Worm (Caenorhabditis elegans) whole organism, young adult: ENCODE results near the gene Y7A5A.13.
A peak's percentile ranks its signal among the peaks of the same experiment; 100 is the strongest.

Experiments
- B0035.1 ChIP-seq: sonication (generic microtip); optimal IDR thresholded peaks from 2 replicates; lab custom pipeline; 2016; ENCODE audit warnings: missing genetic modification characterization, mild to moderate bottlenecking, missing compliant biosample characterization, missing genotype, missing genetic modification reagents
- F23B12.7 ChIP-seq: sonication (generic microtip); optimal IDR thresholded peaks from 2 replicates; lab custom pipeline; 2017; ENCODE audit warnings: missing genetic modification characterization, mild to moderate bottlenecking, missing compliant biosample characterization, antibody characterized with exemption, moderate library complexity; ENCODE audit not compliant: insufficient read depth
- F39B2.1 ChIP-seq: fragments of 200-800 bp; sonication (Bioruptor generic); IDR thresholded peaks from 2 replicates; pipeline ENCODE4 v1.3.6; 2022; ENCODE audit warnings: missing genetic modification reagents, missing genetic modification characterization, missing compliant biosample characterization
- F52B5.7 ChIP-seq: sonication (generic microtip); optimal IDR thresholded peaks from 2 replicates; lab custom pipeline; 2016; ENCODE audit warnings: mild to moderate bottlenecking, missing genetic modification characterization, missing compliant biosample characterization
- F55B11.4 ChIP-seq: sonication (generic microtip); optimal IDR thresholded peaks from 2 replicates; lab custom pipeline; 2016; ENCODE audit warnings: missing compliant biosample characterization, missing genetic modification characterization, borderline replicate concordance; ENCODE audit not compliant: insufficient read depth
- Y53G8AR.9 ChIP-seq: fragments of 200-800 bp; sonication (Bioruptor generic); conservative IDR thresholded peaks from 2 replicates; pipeline ENCODE4 v1.3.6; 2022; ENCODE audit warnings: missing genetic modification reagents, missing genetic modification characterization, missing compliant biosample characterization
- Y67H2A.10 ChIP-seq: fragments of 200-800 bp; sonication (Bioruptor generic); conservative IDR thresholded peaks from 2 replicates; pipeline ENCODE4 v1.3.6; 2022; ENCODE audit warnings: missing genetic modification reagents, missing genetic modification characterization, missing compliant biosample characterization
- Y95B8A.8 ChIP-seq: fragments of 200-800 bp; sonication (Bioruptor generic); IDR thresholded peaks from 2 replicates; pipeline ENCODE4 v1.3.6; 2022; ENCODE audit warnings: missing genetic modification reagents, missing genetic modification characterization, missing compliant biosample characterization
- akir-1 ChIP-seq: fragments of 200-800 bp; sonication (Bioruptor generic); optimal IDR thresholded peaks from 2 replicates; lab custom pipeline; 2018; ENCODE audit warnings: mild to moderate bottlenecking, missing genetic modification characterization, moderate library complexity, missing compliant biosample characterization
- athp-1 ChIP-seq: sonication (generic microtip); optimal IDR thresholded peaks from 2 replicates; lab custom pipeline; 2017; ENCODE audit warnings: mild to moderate bottlenecking, missing genetic modification characterization, missing compliant biosample characterization
- attf-3 ChIP-seq: fragments of 200-800 bp; sonication (Bioruptor generic); conservative IDR thresholded peaks from 2 replicates; pipeline ENCODE4 v1.3.6; 2022; ENCODE audit warnings: missing genetic modification reagents, missing genetic modification characterization, missing compliant biosample characterization
- attf-5 ChIP-seq: fragments of 200-800 bp; sonication (Bioruptor generic); optimal IDR thresholded peaks from 2 replicates; lab custom pipeline; 2018; ENCODE audit warnings: mild to moderate bottlenecking, missing genetic modification characterization, missing compliant biosample characterization
- bed-2 ChIP-seq: fragments of 200-800 bp; sonication (Bioruptor generic); IDR thresholded peaks from 2 replicates; pipeline ENCODE4 v1.3.6; 2022; ENCODE audit warnings: missing genetic modification reagents, missing genetic modification characterization, missing compliant biosample characterization
- ceh-100 ChIP-seq: fragments of 200-800 bp; sonication (Bioruptor generic); IDR thresholded peaks from 2 replicates; pipeline ENCODE4 v1.3.6; 2022; ENCODE audit warnings: missing genetic modification reagents, missing genetic modification characterization, missing compliant biosample characterization
- ceh-58 ChIP-seq: fragments of 200-800 bp; sonication (Bioruptor generic); IDR thresholded peaks from 2 replicates; pipeline ENCODE4 v1.3.6; 2022; ENCODE audit warnings: missing genetic modification characterization, missing compliant biosample characterization
- chd-7 ChIP-seq: sonication (generic microtip); optimal IDR thresholded peaks from 2 replicates; lab custom pipeline; 2016; ENCODE audit warnings: mild to moderate bottlenecking, missing genetic modification characterization, moderate library complexity, missing compliant biosample characterization
- die-1 ChIP-seq: sonication (generic microtip); optimal IDR thresholded peaks from 2 replicates; lab custom pipeline; 2016; ENCODE audit warnings: missing genotype, mild to moderate bottlenecking, missing genetic modification characterization, missing compliant biosample characterization
- egl-44 ChIP-seq: fragments of 200-800 bp; sonication (Bioruptor generic); IDR thresholded peaks from 2 replicates; pipeline ENCODE4 v1.3.6; 2022; ENCODE audit warnings: missing genetic modification reagents, missing genetic modification characterization, missing compliant biosample characterization
- egrh-3 ChIP-seq: fragments of 200-800 bp; sonication (Bioruptor generic); IDR thresholded peaks from 2 replicates; pipeline ENCODE4 v1.3.6; 2022; ENCODE audit warnings: missing genetic modification reagents, missing genetic modification characterization, missing compliant biosample characterization
- ekl-4 ChIP-seq: fragments of 200-800 bp; sonication (Bioruptor generic); IDR thresholded peaks from 2 replicates; pipeline ENCODE4 v1.3.6; 2022; ENCODE audit warnings: missing genetic modification reagents, missing genetic modification characterization, missing compliant biosample characterization
- fkh-3 ChIP-seq: sonication (generic microtip); optimal IDR thresholded peaks from 2 replicates; lab custom pipeline; 2016; ENCODE audit warnings: mild to moderate bottlenecking, missing genetic modification characterization, missing compliant biosample characterization
- hlh-12 ChIP-seq: sonication (generic microtip); optimal IDR thresholded peaks from 2 replicates; lab custom pipeline; 2016; ENCODE audit warnings: missing genetic modification characterization, missing compliant biosample characterization
- hlh-26 ChIP-seq: fragments of 200-800 bp; sonication (Bioruptor generic); conservative IDR thresholded peaks from 2 replicates; pipeline ENCODE4 v1.3.6; 2022; ENCODE audit warnings: missing genetic modification reagents, missing genetic modification characterization, missing compliant biosample characterization
- hmg-20 ChIP-seq: fragments of 200-800 bp; sonication (Bioruptor generic); IDR thresholded peaks from 2 replicates; pipeline ENCODE4 v1.3.6; 2022; ENCODE audit warnings: missing genetic modification reagents, missing genetic modification characterization, missing compliant biosample characterization
- hrde-1 ChIP-seq: sonication (generic microtip); optimal IDR thresholded peaks from 2 replicates; lab custom pipeline; 2016; ENCODE audit warnings: missing genetic modification characterization, mild to moderate bottlenecking, missing compliant biosample characterization, moderate library complexity, missing genotype, missing genetic modification reagents, borderline replicate concordance
- lag-1 ChIP-seq: fragments of 200-800 bp; sonication (Bioruptor generic); IDR thresholded peaks from 2 replicates; pipeline ENCODE4 v1.3.6; 2022; ENCODE audit warnings: missing genetic modification reagents, missing genetic modification characterization, missing compliant biosample characterization
- let-607 ChIP-seq, 2 experiments: fragments of 200-800 bp in 1 of 2; sonication (Bioruptor generic) in 1 of 2; sonication (generic microtip) in 1 of 2; optimal IDR thresholded peaks; 2 replicates each; lab custom pipeline; 2016 to 2018; ENCODE audit warnings: mild to moderate bottlenecking in 2 of 2, missing compliant biosample characterization in 2 of 2, missing genetic modification characterization in 2 of 2, moderate library complexity in 2 of 2, missing genotype in 1 of 2
- lin-35 ChIP-seq, 3 experiments: fragments of 150-350 bp in 2 of 3; sonication (generic microtip) in 1 of 3; optimal IDR thresholded peaks; 2 replicates each; lab custom pipeline; 2014 to 2018; ENCODE audit warnings: missing biosample characterization in 3 of 3, missing genetic modification characterization in 3 of 3, missing genetic modification reagents in 3 of 3
- lin-40 ChIP-seq: sonication (generic microtip); optimal IDR thresholded peaks from 2 replicates; lab custom pipeline; 2016; ENCODE audit warnings: missing genetic modification characterization, mild to moderate bottlenecking, missing compliant biosample characterization, missing genotype, missing genetic modification reagents
- lsy-27 ChIP-seq: sonication (generic microtip); optimal IDR thresholded peaks from 2 replicates; lab custom pipeline; 2017; ENCODE audit warnings: missing genetic modification characterization, mild to moderate bottlenecking, missing compliant biosample characterization, antibody characterized with exemption, missing genotype, borderline replicate concordance; ENCODE audit not compliant: insufficient read depth
- madf-10 ChIP-seq: sonication (generic microtip); optimal IDR thresholded peaks from 2 replicates; lab custom pipeline; 2016; ENCODE audit warnings: mild to moderate bottlenecking, missing genetic modification characterization, missing compliant biosample characterization
- madf-8 ChIP-seq: fragments of 200-800 bp; sonication (Bioruptor generic); conservative IDR thresholded peaks from 2 replicates; pipeline ENCODE4 v1.3.6; 2022; ENCODE audit warnings: missing genetic modification reagents, missing genetic modification characterization, missing compliant biosample characterization
- mcd-1 ChIP-seq: fragments of 200-800 bp; sonication (Bioruptor generic); IDR thresholded peaks from 2 replicates; pipeline ENCODE4 v1.3.6; 2022; ENCODE audit warnings: missing genetic modification reagents, missing genetic modification characterization, missing compliant biosample characterization
- nfya-2 ChIP-seq: fragments of 200-800 bp; sonication (Bioruptor generic); IDR thresholded peaks from 2 replicates; pipeline ENCODE4 v1.3.6; 2022; ENCODE audit warnings: missing genetic modification reagents, missing genetic modification characterization, missing compliant biosample characterization
- nhr-27 ChIP-seq: fragments of 200-800 bp; sonication (Bioruptor generic); optimal IDR thresholded peaks from 2 replicates; lab custom pipeline; 2018; ENCODE audit warnings: mild to moderate bottlenecking, missing genetic modification characterization, moderate library complexity, missing compliant biosample characterization
- nhr-80 ChIP-seq: sonication (generic microtip); optimal IDR thresholded peaks from 2 replicates; lab custom pipeline; 2016; ENCODE audit warnings: missing genetic modification characterization, missing compliant biosample characterization
- pbrm-1 ChIP-seq: fragments of 200-800 bp; sonication (Bioruptor generic); IDR thresholded peaks from 2 replicates; pipeline ENCODE4 v1.3.6; 2022; ENCODE audit warnings: missing genetic modification reagents, missing genetic modification characterization, missing compliant biosample characterization
- rcor-1 ChIP-seq: fragments of 200-800 bp; sonication (Bioruptor generic); IDR thresholded peaks from 2 replicates; pipeline ENCODE4 v1.3.6; 2022; ENCODE audit warnings: missing genetic modification reagents, missing genetic modification characterization, missing compliant biosample characterization
- rec-8 ChIP-seq, 2 experiments: sonication (generic microtip); optimal IDR thresholded peaks; 2 replicates each; lab custom pipeline; 2016; ENCODE audit warnings: mild to moderate bottlenecking in 2 of 2, missing genetic modification characterization in 2 of 2, missing genetic modification reagents in 2 of 2, missing genotype in 2 of 2, missing biosample characterization in 1 of 2, missing compliant biosample characterization in 1 of 2, moderate library complexity in 1 of 2
- sdz-38 ChIP-seq: sonication (generic microtip); optimal IDR thresholded peaks from 2 replicates; lab custom pipeline; 2016; ENCODE audit warnings: missing genotype, missing genetic modification characterization, missing compliant biosample characterization
- snpc-1.3 ChIP-seq: sonication (generic microtip); optimal IDR thresholded peaks from 2 replicates; lab custom pipeline; 2017; ENCODE audit warnings: missing genetic modification characterization, mild to moderate bottlenecking, missing compliant biosample characterization, antibody characterized with exemption, moderate library complexity, missing genotype, missing genetic modification reagents; ENCODE audit not compliant: insufficient read depth
- snpc-3.4 ChIP-seq: sonication (generic microtip); optimal IDR thresholded peaks from 2 replicates; lab custom pipeline; 2017; ENCODE audit warnings: missing genetic modification characterization, mild to moderate bottlenecking, missing compliant biosample characterization, antibody characterized with exemption, moderate library complexity, missing genotype, missing genetic modification reagents
- somi-1 ChIP-seq: fragments of 200-800 bp; sonication (Bioruptor generic); optimal IDR thresholded peaks from 2 replicates; lab custom pipeline; 2018; ENCODE audit warnings: mild to moderate bottlenecking, missing genetic modification characterization, missing compliant biosample characterization
- zim-3 ChIP-seq: sonication (generic microtip); optimal IDR thresholded peaks from 2 replicates; lab custom pipeline; 2017; ENCODE audit warnings: mild to moderate bottlenecking, missing genetic modification characterization, moderate library complexity, missing compliant biosample characterization
- ztf-26 ChIP-seq: sonication (generic microtip); optimal IDR thresholded peaks from 2 replicates; lab custom pipeline; 2017; ENCODE audit warnings: missing genetic modification characterization, missing compliant biosample characterization
- ztf-3 ChIP-seq: fragments of 200-800 bp; sonication (Bioruptor generic); optimal IDR thresholded peaks from 2 replicates; lab custom pipeline; 2018; ENCODE audit warnings: mild to moderate bottlenecking, missing genetic modification characterization, missing compliant biosample characterization

The Y7A5A.13 gene

DNA sequence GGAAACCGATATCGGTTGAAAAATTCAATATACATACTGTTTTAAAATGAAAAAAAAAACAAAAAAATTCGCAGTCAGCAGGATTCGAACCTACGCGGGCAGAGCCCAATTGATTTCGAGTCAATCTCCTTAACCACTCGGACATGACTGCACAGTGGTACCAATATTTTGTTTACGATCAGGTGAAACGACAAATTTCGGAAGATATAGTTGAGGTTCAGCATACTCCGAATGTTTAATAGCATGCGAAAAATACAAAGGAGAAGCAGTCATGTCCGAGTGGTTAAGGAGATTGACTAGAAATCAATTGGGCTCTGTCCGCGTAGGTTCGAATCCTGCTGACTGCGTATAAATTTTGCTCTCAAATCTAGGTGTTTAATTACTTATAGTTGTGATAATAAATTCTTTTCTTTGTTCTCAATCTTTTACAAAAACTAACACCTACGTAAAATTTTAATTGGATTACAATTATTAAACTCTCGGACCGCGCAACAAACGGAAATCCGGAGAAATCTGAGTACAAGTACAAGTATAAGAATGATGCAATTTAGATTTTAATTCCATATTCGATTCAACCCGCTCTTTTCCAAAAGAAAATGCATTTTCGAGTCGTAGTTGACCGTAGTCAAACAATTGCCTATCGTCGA is at the start of gene Y7A5A.13 (continued):
- TF ChIP-seq snpc-1.3 (tag; lab: Kevin White, UChicago): peak; percentile 21
- no peak for TF ChIP-seq hrde-1 (tag; lab: Kevin White, UChicago)
- no peak for TF ChIP-seq nhr-27 (tag; lab: Kevin White, UChicago)
- TF ChIP-seq pbrm-1: peak; percentile 74
- no peak for TF ChIP-seq madf-8 (GFP tag; lab: Robert Waterston, UW)
- no peak for TF ChIP-seq lin-40 (tag; lab: Kevin White, UChicago)
- TF ChIP-seq rec-8 (tag; optimal IDR thresholded peaks at IDR 0.05; lab: Kevin White, UChicago): peak; percentile 28 to 49
- peak in 1 of 3 experiments; percentile 31 for TF ChIP-seq lin-35 (GFP tag; optimal IDR thresholded peaks at IDR 0.05; lab: Kevin White, UChicago)
- no peak for TF ChIP-seq attf-3 (GFP tag; lab: Robert Waterston, UW)
- no peak for TF ChIP-seq F55B11.4 (tag; lab: Kevin White, UChicago)
- no peak; the same call in 1 of the 2 replicates for TF ChIP-seq egrh-3 (GFP tag; lab: Robert Waterston, UW)
- TF ChIP-seq egl-44: peak; percentile 41; the same call in 1 of the 2 replicates
- TF ChIP-seq ekl-4 (GFP tag; lab: Robert Waterston, UW): no peak; the same call in 1 of the 2 replicates
- no peak for TF ChIP-seq ztf-3
- TF ChIP-seq ztf-26 (tag; lab: Kevin White, UChicago): peak; percentile 32
- TF ChIP-seq mcd-1: peak; percentile 33; the same call in 1 of the 2 replicates
- TF ChIP-seq F23B12.7 (tag; lab: Kevin White, UChicago): no peak
- no peak for TF ChIP-seq hlh-12
- peak; percentile 57; the same call in 1 of the 2 replicates for TF ChIP-seq hmg-20 (GFP tag; lab: Robert Waterston, UW)
- peak; percentile 15 for TF ChIP-seq zim-3 (tag; lab: Kevin White, UChicago)
- TF ChIP-seq sdz-38: no peak
- TF ChIP-seq F39B2.1 (GFP tag; lab: Robert Waterston, UW): no peak
- TF ChIP-seq nhr-80 (tag; lab: Kevin White, UChicago): peak; percentile 14
- peak; percentile 21 for TF ChIP-seq attf-5 (GFP tag; lab: Kevin White, UChicago)
- no peak for TF ChIP-seq akir-1 (GFP tag; lab: Kevin White, UChicago)
- no peak for TF ChIP-seq athp-1 (tag; lab: Kevin White, UChicago)
- peak; percentile 78 for TF ChIP-seq die-1
- no peak for TF ChIP-seq fkh-3
- no peak for TF ChIP-seq somi-1 (GFP tag; lab: Kevin White, UChicago)
- no peak for TF ChIP-seq Y53G8AR.9
- TF ChIP-seq madf-10 (tag; lab: Kevin White, UChicago): no peak
- TF ChIP-seq ceh-58 (GFP tag; lab: Robert Waterston, UW): no peak
- peak; percentile 6 for TF ChIP-seq B0035.1 (tag; lab: Kevin White, UChicago)
- peak; percentile 21 for TF ChIP-seq snpc-3.4
- peak; percentile 20 for TF ChIP-seq chd-7 (tag; lab: Kevin White, UChicago)
- no peak for TF ChIP-seq F52B5.7 (tag; lab: Kevin White, UChicago)
- no peak for TF ChIP-seq bed-2
- no peak for TF ChIP-seq Y95B8A.8 (GFP tag; lab: Robert Waterston, UW)
- peak; percentile 54 for TF ChIP-seq rcor-1 (GFP tag; lab: Robert Waterston, UW)
- TF ChIP-seq lsy-27 (tag; lab: Kevin White, UChicago): no peak
- peak in 1 of 2 experiments; percentile 52 for TF ChIP-seq let-607 (tag; optimal IDR thresholded peaks at IDR 0.05; lab: Kevin White, UChicago)
- no peak for TF ChIP-seq lag-1
- no peak for TF ChIP-seq ceh-100 (GFP tag; lab: Robert Waterston, UW)
- TF ChIP-seq hlh-26 (GFP tag; lab: Robert Waterston, UW): no peak
- TF ChIP-seq nfya-2 (GFP tag; lab: Robert Waterston, UW): no peak
- no peak for TF ChIP-seq Y67H2A.10 (GFP tag; lab: Robert Waterston, UW)
